Worm (Caenorhabditis elegans): ENCODE data around the gene utx-1.

Gene utx-1

DNA sequence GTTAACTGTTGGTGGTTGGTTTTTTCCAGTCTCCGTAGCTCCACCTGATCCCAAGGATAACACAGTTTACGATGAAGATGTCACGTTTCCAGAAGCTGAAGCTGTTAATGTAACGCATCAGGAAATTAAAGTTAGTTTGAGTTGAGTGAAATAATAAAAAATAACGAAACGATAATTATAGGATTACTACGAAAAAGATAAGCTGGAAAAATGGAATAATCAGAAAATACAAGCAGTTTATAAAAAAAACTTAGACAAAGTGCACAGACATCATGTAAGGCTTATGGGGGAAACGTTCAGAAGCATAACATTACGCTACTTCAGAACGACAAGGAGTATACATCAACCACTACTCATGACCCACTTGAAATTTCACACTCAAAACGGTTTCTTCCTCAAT is 24.5 kb downstream of the utx-1 start, which contains the start of gene F18E9.8:
Gene F18E9.8, minus strand, starts transcription at position 101 of the 400 bp plus-strand sequence.
- no peak for TF ChIP-seq daf-12 (tag; optimal IDR thresholded peaks at IDR 0.05)
- no peak for TF ChIP-seq ZK546.5 (tag; optimal IDR thresholded peaks at IDR 0.05)
- no peak for TF ChIP-seq unc-39 (tag; optimal IDR thresholded peaks at IDR 0.05)

DNA sequence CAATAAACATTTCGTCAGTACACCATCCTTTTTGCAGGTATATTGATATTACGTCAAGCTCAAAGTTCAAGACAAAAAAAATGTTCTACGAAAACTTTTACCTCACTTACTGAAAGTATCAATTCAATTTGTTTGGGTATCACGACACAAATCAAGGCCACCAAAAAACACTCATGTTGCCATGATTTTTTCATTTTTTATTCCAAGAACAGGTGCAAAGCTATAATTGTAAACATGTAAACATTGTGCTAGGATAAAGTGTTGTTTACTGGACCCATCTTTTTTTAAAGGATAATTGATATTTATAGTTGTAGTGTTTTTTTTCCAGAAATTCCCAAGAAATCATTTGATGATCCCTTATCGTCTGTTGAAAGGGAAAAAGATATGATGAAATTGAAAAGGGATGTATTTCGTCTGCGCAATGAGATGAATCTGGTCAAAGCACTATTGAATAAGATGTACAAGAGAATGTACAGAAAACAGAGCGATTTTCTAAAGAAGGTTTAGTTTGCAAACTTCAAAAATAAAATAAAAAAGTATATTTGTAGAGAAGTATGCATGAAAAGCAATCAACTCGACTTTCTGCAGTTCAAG is 25.9 kb downstream of the utx-1 start:
- peak; percentile 21 for TF ChIP-seq nhr-11 (tag; optimal IDR thresholded peaks at IDR 0.05)
- TF ChIP-seq skn-1 (tag; optimal IDR thresholded peaks at IDR 0.05): no peak

DNA sequence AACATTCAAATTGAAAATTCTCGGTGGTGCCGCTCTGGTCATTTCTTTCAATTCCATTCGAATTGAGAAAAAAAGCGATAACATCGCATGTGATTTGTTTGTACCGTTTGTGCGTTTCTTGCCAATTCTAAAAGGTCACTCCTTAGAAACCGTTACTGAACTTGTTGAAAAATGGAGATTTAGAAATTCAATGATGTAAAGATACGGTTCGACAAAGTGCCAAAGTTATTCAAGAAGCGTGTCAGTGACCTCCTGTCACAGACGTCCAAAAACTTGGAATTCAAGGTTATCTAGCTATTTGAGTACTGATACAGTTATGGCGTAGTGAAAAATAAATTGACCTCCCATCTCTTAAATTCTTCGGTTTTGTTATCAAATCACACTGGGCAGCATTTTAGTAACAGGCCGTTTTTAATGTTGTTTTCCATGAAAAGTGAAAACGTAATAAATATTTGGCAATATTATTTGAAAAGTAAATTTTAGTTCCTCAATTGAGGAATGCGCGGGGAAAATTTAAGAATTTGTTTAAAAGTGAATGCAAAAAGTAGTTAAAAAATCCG is 28.0 kb downstream of the utx-1 start:
- TF ChIP-seq aly-2 (tag; optimal IDR thresholded peaks at IDR 0.05): no peak
- no peak for TF ChIP-seq ZK546.5 (tag; optimal IDR thresholded peaks at IDR 0.05)
- TF ChIP-seq jun-1 (tag; optimal IDR thresholded peaks at IDR 0.05): no peak
- TF ChIP-seq ceh-28 (tag; optimal IDR thresholded peaks at IDR 0.05): no peak
- peak; percentile 51 for TF ChIP-seq elt-1 (tag; optimal IDR thresholded peaks at IDR 0.05)
- TF ChIP-seq fkh-10 (GFP tag; optimal IDR thresholded peaks at IDR 0.05): no peak
- no peak for TF ChIP-seq lin-39 (tag; optimal IDR thresholded peaks at IDR 0.05)
- no peak for TF ChIP-seq mml-1 (tag; optimal IDR thresholded peaks at IDR 0.05)
- TF ChIP-seq sea-2 (GFP tag; optimal IDR thresholded peaks at IDR 0.05): no peak
- TF ChIP-seq unc-39 (tag; optimal IDR thresholded peaks at IDR 0.05): no peak
- TF ChIP-seq skn-1 (tag; optimal IDR thresholded peaks at IDR 0.05): no peak
- peak; percentile 59 for TF ChIP-seq nhr-25 (tag; optimal IDR thresholded peaks at IDR 0.05)

DNA sequence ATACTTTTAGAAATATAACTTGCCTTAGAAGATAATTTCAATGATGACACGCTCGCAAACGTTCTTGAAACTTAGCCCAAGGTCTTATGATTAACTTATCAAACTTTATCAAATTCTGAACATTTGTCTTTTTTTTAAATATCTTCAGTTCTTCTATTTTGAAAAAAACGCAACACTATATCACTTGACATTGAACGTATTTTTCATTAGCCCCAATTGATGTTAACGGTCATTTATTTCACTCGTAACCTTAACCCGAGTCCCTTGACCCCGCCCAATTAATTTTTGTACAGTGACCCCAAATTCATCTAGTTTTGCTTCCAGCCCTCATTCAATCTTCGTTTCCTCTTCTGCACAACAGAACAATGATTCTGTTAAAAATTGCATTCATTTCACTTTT is 28.9 kb downstream of the utx-1 start, which contains the start of gene F18E9.3:
Gene F18E9.3, plus strand, starts transcription at position 311 of the 400 bp plus-strand sequence.
- TF ChIP-seq mdl-1 (tag; optimal IDR thresholded peaks at IDR 0.05) (no peak), fos-1 (tag; optimal IDR thresholded peaks at IDR 0.05) (no peak), fkh-2 (tag; optimal IDR thresholded peaks at IDR 0.05) (no peak), eor-1 (tag; optimal IDR thresholded peaks at IDR 0.05) (no peak), ceh-82 (tag; optimal IDR thresholded peaks at IDR 0.05) (no peak), daf-12 (tag; optimal IDR thresholded peaks at IDR 0.05) (no peak), nhr-28 (tag; optimal IDR thresholded peaks at IDR 0.05) (no peak), aly-2 (tag; optimal IDR thresholded peaks at IDR 0.05) (no peak), fkh-10 (GFP tag; optimal IDR thresholded peaks at IDR 0.05) (no peak)

DNA sequence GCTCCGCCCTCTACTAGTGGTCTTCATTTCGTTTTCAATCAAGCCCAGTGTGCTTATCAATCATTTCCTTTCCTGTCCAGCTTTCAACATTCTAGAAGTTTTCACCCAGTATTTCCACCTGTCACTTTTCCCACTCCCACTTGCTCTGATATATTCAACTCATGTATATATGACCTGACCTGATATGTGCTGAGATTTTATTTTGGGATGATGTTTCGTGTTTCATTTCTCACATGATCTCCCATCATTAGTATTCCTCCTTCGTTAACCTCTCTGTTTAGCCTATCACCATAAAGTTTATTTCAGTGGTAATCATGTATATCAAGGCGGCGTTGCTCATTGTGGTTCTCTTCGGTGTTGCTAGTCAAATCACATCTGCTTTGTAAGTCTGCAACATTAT is 35.9 kb downstream of the utx-1 start, which contains the start of gene nlp-7:
Gene nlp-7, plus strand, starts transcription at position 301 of the 400 bp plus-strand sequence.
- TF ChIP-seq sea-2 (GFP tag; optimal IDR thresholded peaks at IDR 0.05): no peak
- TF ChIP-seq ama-1 (optimal IDR thresholded peaks at IDR 0.05): no peak
- TF ChIP-seq nhr-43 (tag; optimal IDR thresholded peaks at IDR 0.05; ENCODE audit: poor library complexity, severe bottlenecking): no peak
- no peak for TF ChIP-seq nfya-1 (tag; optimal IDR thresholded peaks at IDR 0.05; ENCODE audit: insufficient read depth)

DNA sequence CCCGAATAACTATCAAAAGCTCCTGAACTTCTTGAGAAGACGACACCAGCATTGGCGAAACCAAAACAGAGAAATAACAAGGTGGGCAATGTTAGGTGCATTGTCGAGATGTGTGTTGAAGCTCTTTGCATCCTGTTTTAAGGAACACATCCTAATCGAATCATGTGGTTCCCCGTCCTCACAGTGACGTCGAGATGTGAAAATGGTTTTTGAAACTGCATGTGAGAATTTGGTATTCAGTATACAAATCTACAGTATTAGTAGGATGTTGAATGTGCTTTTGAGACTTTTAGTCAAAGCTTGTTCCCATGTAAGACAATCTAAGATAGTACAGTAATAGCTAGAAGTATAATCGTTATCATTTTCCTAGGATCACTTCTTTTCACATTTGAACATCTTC is 40.7 kb downstream of the utx-1 start, which contains the start of gene F18E9.7:
Gene F18E9.7, minus strand, starts transcription at position 101 of the 400 bp plus-strand sequence.
- TF ChIP-seq jun-1 (tag; optimal IDR thresholded peaks at IDR 0.05) (no peak), nhr-77 (tag; optimal IDR thresholded peaks at IDR 0.05) (no peak), elt-3 (tag; optimal IDR thresholded peaks at IDR 0.05) (no peak), daf-12 (tag; optimal IDR thresholded peaks at IDR 0.05) (no peak), egl-5 (tag; optimal IDR thresholded peaks at IDR 0.05) (no peak), zag-1 (tag; optimal IDR thresholded peaks at IDR 0.05) (no peak), ama-1 (optimal IDR thresholded peaks at IDR 0.05) (no peak), nhr-28 (tag; optimal IDR thresholded peaks at IDR 0.05) (no peak)

DNA sequence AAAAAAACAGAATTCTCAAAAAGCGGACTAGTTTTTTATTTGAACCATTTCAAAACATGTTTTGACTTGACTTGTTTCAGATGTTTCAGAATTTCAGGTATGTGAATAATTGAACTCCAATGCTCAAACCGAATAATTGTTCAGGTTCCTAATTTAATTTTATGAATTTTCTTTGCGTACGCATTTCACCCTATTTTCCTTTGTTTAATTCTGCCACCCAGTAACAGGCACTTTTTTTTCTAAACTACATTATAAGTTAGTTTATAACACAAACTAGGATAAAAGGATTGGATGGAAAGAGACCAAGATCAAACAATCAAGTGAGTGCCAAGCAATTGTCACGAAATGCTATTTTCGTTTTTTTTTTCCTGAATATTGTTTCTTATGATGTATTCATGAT is 41.5 kb downstream of the utx-1 start:
- TF ChIP-seq lin-15B (tag; optimal IDR thresholded peaks at IDR 0.05) (no peak), aly-2 (tag; optimal IDR thresholded peaks at IDR 0.05) (no peak), nhr-237 (tag; optimal IDR thresholded peaks at IDR 0.05) (no peak)

Measured in whole organism, L3 larva.